Worm (Caenorhabditis elegans) whole organism, late embryonic: ENCODE data around the gene K04E7.1.

ENCODE experiments used
- ama-1 ChIP-seq: fragments of 150-350 bp; optimal IDR thresholded peaks from 2 replicates; lab custom pipeline; 2014
- ceh-22 ChIP-seq: sonication (generic microtip); optimal IDR thresholded peaks from 2 replicates; lab custom pipeline; 2017; ENCODE audit warnings: missing biosample characterization, missing genetic modification characterization
- dmd-4 ChIP-seq: sonication (generic microtip); optimal IDR thresholded peaks from 2 replicates; lab custom pipeline; 2016; ENCODE audit warnings: borderline replicate concordance, missing genetic modification characterization, missing compliant biosample characterization
- fax-1 ChIP-seq: sonication (generic microtip); optimal IDR thresholded peaks from 2 replicates; lab custom pipeline; 2016; ENCODE audit warnings: missing genotype, missing genetic modification characterization, missing compliant biosample characterization
- fkh-10 ChIP-seq: fragments of 150-350 bp; optimal IDR thresholded peaks from 2 replicates; lab custom pipeline; 2014; ENCODE audit warnings: missing biosample characterization, missing genetic modification reagents, missing genetic modification characterization
- hlh-8 ChIP-seq: sonication (generic microtip); optimal IDR thresholded peaks from 2 replicates; lab custom pipeline; 2016; ENCODE audit warnings: missing genotype, missing genetic modification characterization, missing compliant biosample characterization
- npax-4 ChIP-seq: sonication (generic microtip); optimal IDR thresholded peaks from 2 replicates; lab custom pipeline; 2016; ENCODE audit warnings: missing genetic modification characterization, missing compliant biosample characterization
- odd-2 ChIP-seq: sonication (generic microtip); optimal IDR thresholded peaks from 2 replicates; lab custom pipeline; 2017; ENCODE audit warnings: antibody characterized with exemption, mild to moderate bottlenecking, missing genetic modification characterization, missing compliant biosample characterization
- pqm-1 ChIP-seq: sonication (generic microtip); optimal IDR thresholded peaks from 2 replicates; lab custom pipeline; 2016; ENCODE audit warnings: missing genetic modification characterization, missing compliant biosample characterization
- sox-2 ChIP-seq: fragments of 200-800 bp; sonication (Bioruptor generic); IDR thresholded peaks from 2 replicates; pipeline ENCODE4 v1.3.6; 2022; ENCODE audit warnings: missing genetic modification reagents, missing genetic modification characterization, missing compliant biosample characterization
- unc-42 ChIP-seq: sonication (generic microtip); optimal IDR thresholded peaks from 2 replicates; lab custom pipeline; 2016; ENCODE audit warnings: missing genotype, missing genetic modification characterization, missing compliant biosample characterization
- zip-5 ChIP-seq: sonication (generic microtip); optimal IDR thresholded peaks from 2 replicates; lab custom pipeline; 2016; ENCODE audit warnings: missing genetic modification characterization, missing compliant biosample characterization

DNA sequence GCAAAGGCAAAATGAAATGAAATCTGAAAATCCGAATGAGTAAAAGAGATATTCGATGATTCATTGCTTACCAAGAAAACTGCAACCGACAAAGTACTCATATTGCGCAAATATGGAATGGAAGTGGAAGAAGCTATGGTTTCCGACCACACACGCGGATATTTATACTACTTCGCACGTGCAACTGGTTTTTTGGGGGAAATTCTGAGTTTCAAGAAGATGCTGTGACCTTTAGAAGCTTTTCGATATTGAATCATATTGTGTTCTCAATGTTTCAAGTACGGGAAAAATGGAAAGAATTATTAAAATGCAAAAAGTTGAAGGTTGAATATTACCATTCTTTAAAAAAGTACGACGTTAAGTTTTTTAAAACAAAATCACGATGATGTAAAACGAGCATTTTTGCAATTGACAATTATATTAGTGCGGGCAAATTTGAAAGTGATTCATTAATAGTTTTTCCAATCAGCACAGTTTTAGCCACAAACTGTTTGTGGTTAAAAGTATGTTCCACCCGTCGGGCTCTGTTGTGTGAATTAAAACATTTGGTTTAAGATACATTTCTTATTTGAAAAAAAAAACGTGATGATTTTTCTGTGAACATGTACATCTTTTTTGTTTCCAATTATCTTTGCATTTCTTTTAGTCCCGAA, 10.9 kb upstream of the K04E7.1 start, which contains the start of the genes grl-6 and K10C2.6:
- TF ChIP-seq pqm-1 (tag; lab: Kevin White, UChicago): no peak
- no peak for TF ChIP-seq odd-2 (tag; lab: Kevin White, UChicago)
- TF ChIP-seq fkh-10: no peak
- TF ChIP-seq sox-2 (GFP tag; lab: Robert Waterston, UW): no peak
- TF ChIP-seq npax-4 (tag; lab: Kevin White, UChicago): no peak
- TF ChIP-seq ama-1 (lab: Kevin White, UChicago): no peak
- TF ChIP-seq dmd-4 (tag; lab: Kevin White, UChicago): no peak
- TF ChIP-seq ceh-22 (tag; lab: Kevin White, UChicago): no peak
- TF ChIP-seq zip-5: no peak
- TF ChIP-seq unc-42 (tag; lab: Kevin White, UChicago): no peak
- TF ChIP-seq fax-1 (tag; lab: Kevin White, UChicago): no peak
- TF ChIP-seq hlh-8 (tag; lab: Kevin White, UChicago): no peak
